Worm (Caenorhabditis elegans) whole organism, L4/young adult: ENCODE results near the gene W03C9.6.
A peak's percentile ranks its signal among the peaks of the same experiment; 100 is the strongest.

Source experiments
- W03F9.2 ChIP-seq: fragments of 150-350 bp; optimal IDR thresholded peaks from 2 replicates; lab custom pipeline; 2014; ENCODE audit warnings: missing biosample characterization, missing genetic modification characterization
- dao-5 ChIP-seq: sonication (generic microtip); optimal IDR thresholded peaks from 2 replicates; lab custom pipeline; 2016; ENCODE audit warnings: missing genotype, missing genetic modification characterization, moderate library complexity, missing compliant biosample characterization
- him-1 ChIP-seq: sonication (generic microtip); optimal IDR thresholded peaks from 2 replicates; lab custom pipeline; 2016; ENCODE audit warnings: missing genotype, missing genetic modification reagents, missing genetic modification characterization, missing compliant biosample characterization

W03C9.6 gene

ce11 chrII:11954208-11954607 is at the start of gene W03C9.6:
TSS of gene W03C9.6 (plus strand) at chrII:11954508.
- no peak for TF ChIP-seq him-1
- TF ChIP-seq dao-5 (tag; lab: Kevin White, UChicago) = no peak
- no peak for TF ChIP-seq W03F9.2

ce11 chrII:11905023-11905422 is 49.3 kb upstream of the W03C9.6 start:
- TF ChIP-seq W03F9.2 (no peak), him-1 (no peak), dao-5 (tag; lab: Kevin White, UChicago) (no peak)

- TF ChIP-seq W03F9.2 (no peak), him-1 (no peak), dao-5 (tag; lab: Kevin White, UChicago) (no peak)
These were observed 48.1 kb upstream of the W03C9.6 start, which contains the start of gene ZK930.4 for ce11 chrII:11906217-11906616. TSS of gene ZK930.4 (plus strand) at chrII:11906517.

ce11 chrII:11910569-11910968 is 43.7 kb upstream of the W03C9.6 start:
- TF ChIP-seq him-1 (no peak), W03F9.2 (no peak), dao-5 (tag; lab: Kevin White, UChicago) (no peak)

- no peak for TF ChIP-seq W03F9.2
- TF ChIP-seq him-1 = no peak
- TF ChIP-seq dao-5 (tag; lab: Kevin White, UChicago) = no peak
These were observed 40.0 kb upstream of the W03C9.6 start, which contains the start of gene ZK930.7 for ce11 chrII:11914304-11914703. TSS of gene ZK930.7 (plus strand) at chrII:11914604.

- TF ChIP-seq him-1 (no peak), W03F9.2 (peak; percentile 47)
These were observed 38.3 kb upstream of the W03C9.6 start, which contains the start of the genes vps-15 and hmg-12 for ce11 chrII:11915770-11916554. TSS of gene vps-15 (minus strand) at chrII:11915852. TSS of gene hmg-12 (plus strand) at chrII:11916513.

ce11 chrII:11916555-11916941 is 37.8 kb upstream of the W03C9.6 start:
- TF ChIP-seq him-1 (no peak), dao-5 (tag; lab: Kevin White, UChicago) (no peak), W03F9.2 (no peak)

- TF ChIP-seq him-1 = no peak
- TF ChIP-seq W03F9.2 = no peak
- TF ChIP-seq dao-5 (tag; lab: Kevin White, UChicago) = no peak
These were observed 37.4 kb upstream of the W03C9.6 start for ce11 chrII:11916945-11917344.

ce11 chrII:11917530-11917952 is 36.8 kb upstream of the W03C9.6 start:
- TF ChIP-seq dao-5 (tag; lab: Kevin White, UChicago) (peak; percentile 36), W03F9.2 (no peak)

ce11 chrII:11922757-11923538 is 31.4 kb upstream of the W03C9.6 start:
- TF ChIP-seq him-1 (no peak), W03F9.2 (no peak), dao-5 (tag; lab: Kevin White, UChicago) (no peak)

- TF ChIP-seq dao-5 (tag; lab: Kevin White, UChicago) = no peak
- no peak for TF ChIP-seq him-1
- no peak for TF ChIP-seq W03F9.2
These were observed 30.5 kb upstream of the W03C9.6 start for ce11 chrII:11923620-11924298.

- TF ChIP-seq W03F9.2 (no peak), dao-5 (tag; lab: Kevin White, UChicago) (no peak), him-1 (no peak)
These were observed 29.1 kb upstream of the W03C9.6 start for ce11 chrII:11925203-11925602.

ce11 chrII:11926501-11926900 is 27.8 kb upstream of the W03C9.6 start:
- no peak for TF ChIP-seq him-1
- no peak for TF ChIP-seq W03F9.2
- no peak for TF ChIP-seq dao-5 (tag; lab: Kevin White, UChicago)

ce11 chrII:11928752-11929151 is 25.6 kb upstream of the W03C9.6 start:
- TF ChIP-seq him-1 (no peak), W03F9.2 (no peak), dao-5 (tag; lab: Kevin White, UChicago) (no peak)
